Worm (Caenorhabditis elegans) whole organism, late embryonic: ENCODE data around the gene cdc-25.3.

Experiments used
- ama-1 ChIP-seq: fragments of 150-350 bp; optimal IDR thresholded peaks from 2 replicates; lab custom pipeline; 2014
- ets-4 ChIP-seq: sonication (generic microtip); optimal IDR thresholded peaks from 2 replicates; lab custom pipeline; 2016; ENCODE audit warnings: missing genetic modification characterization, missing compliant biosample characterization
- pha-4 ChIP-seq: fragments of 150-350 bp; optimal IDR thresholded peaks from 2 replicates; lab custom pipeline; 2018; ENCODE audit warnings: missing biosample characterization, missing genetic modification reagents, missing genetic modification characterization
- unc-86 ChIP-seq: sonication (generic microtip); optimal IDR thresholded peaks from 2 replicates; lab custom pipeline; 2016; ENCODE audit warnings: missing genetic modification characterization, missing compliant biosample characterization

DNA sequence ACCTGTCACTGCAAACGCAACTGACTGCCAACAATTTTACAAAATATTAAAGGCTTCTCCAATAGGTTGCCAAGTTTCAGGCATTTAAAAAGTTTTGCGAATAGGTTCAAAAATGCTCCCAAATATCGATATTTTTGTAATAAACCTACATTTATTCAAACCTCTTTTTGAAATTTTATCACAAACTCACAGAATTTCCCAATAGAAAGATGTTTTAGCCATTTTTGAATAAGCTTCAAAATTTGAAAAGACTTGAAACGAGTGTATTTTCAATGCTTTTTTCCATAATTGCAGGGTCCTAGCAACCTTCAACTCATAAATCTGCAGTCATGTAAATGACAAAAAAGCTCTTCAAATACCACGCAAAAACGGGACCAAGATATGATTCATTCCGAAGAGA is 35.4 kb downstream of the cdc-25.3 start:
- TF ChIP-seq unc-86 (tag; lab: Kevin White, UChicago) (no peak), ama-1 (no peak), ets-4 (tag; lab: Kevin White, UChicago) (no peak), pha-4 (no peak)
